Fruit fly (Drosophila melanogaster) whole organism, embryonic: Measurements from ENCODE around the gene Pc.

Source experiments
- Abd-B ChIP-seq: fragments of 200-800 bp; sonication (Bioruptor generic); optimal IDR thresholded peaks from 2 replicates; lab custom pipeline; 2018; ENCODE audit warnings: missing biosample characterization, mild to moderate bottlenecking, missing genetic modification characterization, moderate library complexity
- BtbVII ChIP-seq: fragments of 200-800 bp; sonication (Bioruptor generic); optimal IDR thresholded peaks from 3 replicates; lab custom pipeline; 2017; ENCODE audit warnings: missing biosample characterization, mild to moderate bottlenecking, missing genetic modification characterization
- CG10979 ChIP-seq: fragments of 200-800 bp; sonication (Bioruptor generic); optimal IDR thresholded peaks from 2 replicates; lab custom pipeline; 2018; ENCODE audit warnings: missing biosample characterization, mild to moderate bottlenecking, missing genetic modification characterization, moderate library complexity
- CG11456 ChIP-seq: fragments of 200-800 bp; sonication (Bioruptor generic); IDR thresholded peaks from 3 replicates; pipeline ENCODE4 v1.3.6; 2022; ENCODE audit warnings: missing biosample characterization, missing genetic modification characterization
- CG11504 ChIP-seq: fragments of 200-800 bp; sonication (Bioruptor generic); optimal IDR thresholded peaks from 3 replicates; lab custom pipeline; 2019; ENCODE audit warnings: missing biosample characterization, mild to moderate bottlenecking, missing genetic modification characterization, moderate library complexity
- CG11723 ChIP-seq: fragments of 200-800 bp; sonication (Bioruptor generic); optimal IDR thresholded peaks from 2 replicates; lab custom pipeline; 2017; ENCODE audit warnings: missing biosample characterization, mild to moderate bottlenecking, missing genetic modification characterization
- CG12236 ChIP-seq: fragments of 200-800 bp; sonication (Bioruptor generic); optimal IDR thresholded peaks from 2 replicates; lab custom pipeline; 2016; ENCODE audit warnings: missing biosample characterization, missing genetic modification characterization
- CG12769 ChIP-seq: fragments of 200-800 bp; sonication (Bioruptor generic); optimal IDR thresholded peaks from 2 replicates; lab custom pipeline; 2019; ENCODE audit warnings: missing biosample characterization, mild to moderate bottlenecking, missing genetic modification characterization, moderate library complexity
- CG13296 ChIP-seq: fragments of 200-800 bp; sonication (Bioruptor generic); optimal IDR thresholded peaks from 3 replicates; lab custom pipeline; 2018; ENCODE audit warnings: missing biosample characterization, mild to moderate bottlenecking, missing genetic modification characterization
- CG16779 ChIP-seq: fragments of 200-800 bp; sonication (Bioruptor generic); IDR thresholded peaks from 2 replicates; pipeline ENCODE4 v1.3.6; 2022; ENCODE audit warnings: missing biosample characterization, missing genetic modification characterization
- CG16813 ChIP-seq: fragments of 200-800 bp; sonication (Bioruptor generic); IDR thresholded peaks from 3 replicates; pipeline ENCODE4 v1.3.6; 2022; ENCODE audit warnings: missing biosample characterization, missing genetic modification characterization; ENCODE audit not compliant: partially characterized antibody
- CG2120 ChIP-seq: fragments of 200-800 bp; sonication (Bioruptor generic); optimal IDR thresholded peaks from 3 replicates; lab custom pipeline; 2016; ENCODE audit warnings: missing biosample characterization, missing genetic modification characterization
- CG31224 ChIP-seq: fragments of 200-800 bp; sonication (Bioruptor generic); IDR thresholded peaks from 2 replicates; pipeline ENCODE4 v1.3.6; 2022; ENCODE audit warnings: missing biosample characterization, missing genetic modification characterization
- CG32772 ChIP-seq: fragments of 200-800 bp; sonication (Bioruptor generic); IDR thresholded peaks from 2 replicates; pipeline ENCODE4 v1.3.6; 2022; ENCODE audit warnings: missing biosample characterization, missing genetic modification characterization
- CG34376 ChIP-seq: fragments of 200-800 bp; sonication (Bioruptor generic); optimal IDR thresholded peaks from 2 replicates; lab custom pipeline; 2018; ENCODE audit warnings: missing biosample characterization, mild to moderate bottlenecking, missing genetic modification characterization
- CG34422 ChIP-seq: fragments of 200-800 bp; sonication (Bioruptor generic); IDR thresholded peaks from 3 replicates; pipeline ENCODE4 v1.3.6; 2022; ENCODE audit warnings: missing biosample characterization, missing genetic modification characterization
- CG4707 ChIP-seq: fragments of 200-800 bp; sonication (Bioruptor generic); optimal IDR thresholded peaks from 2 replicates; lab custom pipeline; 2018; ENCODE audit warnings: missing biosample characterization, mild to moderate bottlenecking, missing genetic modification characterization, moderate library complexity
- CG5180 ChIP-seq: fragments of 200-800 bp; sonication (Bioruptor generic); optimal IDR thresholded peaks from 3 replicates; lab custom pipeline; 2017; ENCODE audit warnings: missing biosample characterization, missing genetic modification characterization, mild to moderate bottlenecking, moderate library complexity, missing genetic modification reagents
- CG6689 ChIP-seq: fragments of 200-800 bp; sonication (Bioruptor generic); IDR thresholded peaks from 2 replicates; pipeline ENCODE4 v1.3.6; 2022; ENCODE audit warnings: missing biosample characterization, missing genetic modification characterization
- CG6765 ChIP-seq: fragments of 200-800 bp; sonication (Bioruptor generic); optimal IDR thresholded peaks from 3 replicates; lab custom pipeline; 2017; ENCODE audit warnings: missing biosample characterization, mild to moderate bottlenecking, missing genetic modification characterization
- CG7839 ChIP-seq: fragments of 200-800 bp; sonication (Bioruptor generic); optimal IDR thresholded peaks from 3 replicates; lab custom pipeline; 2018; ENCODE audit warnings: missing biosample characterization, mild to moderate bottlenecking, missing genetic modification characterization, moderate library complexity
- E2f2 ChIP-seq: fragments of 200-800 bp; sonication (Bioruptor generic); IDR thresholded peaks from 2 replicates; pipeline ENCODE4 v1.3.6; 2022; ENCODE audit warnings: missing biosample characterization, missing genetic modification characterization
- Hr39 ChIP-seq: fragments of >200 bp; optimal IDR thresholded peaks from 2 replicates; lab custom pipeline; 2017
- MTF-1 ChIP-seq: fragments of 200-800 bp; sonication (Bioruptor generic); optimal IDR thresholded peaks from 2 replicates; lab custom pipeline; 2018; ENCODE audit warnings: missing biosample characterization, mild to moderate bottlenecking, missing genetic modification characterization, borderline replicate concordance
- NfI ChIP-seq: fragments of 200-800 bp; sonication (Bioruptor generic); optimal IDR thresholded peaks from 3 replicates; lab custom pipeline; 2018; ENCODE audit warnings: missing biosample characterization, mild to moderate bottlenecking, missing genetic modification characterization, moderate library complexity
- Poxn ChIP-seq: fragments of 200-800 bp; sonication (Bioruptor generic); IDR thresholded peaks from 2 replicates; pipeline ENCODE4 v1.3.6; 2022; ENCODE audit warnings: missing biosample characterization, missing genetic modification characterization
- Trl ChIP-seq, 3 experiments: fragments of >200 bp in 2 of 3; fragments of 200-800 bp in 1 of 3; sonication (Bioruptor generic) in 1 of 3; optimal IDR thresholded peaks; 2 replicates in 1 of 3; 3 replicates in 2 of 3; lab custom pipeline; 2016 to 2017; ENCODE audit warnings: missing biosample characterization in 1 of 3, missing genetic modification characterization in 1 of 3
- Usf ChIP-seq: fragments of 200-800 bp; sonication (Bioruptor generic); optimal IDR thresholded peaks from 2 replicates; lab custom pipeline; 2017; ENCODE audit warnings: missing genotype, missing biosample characterization, missing genetic modification characterization
- bcd ChIP-seq: fragments of 200-800 bp; sonication (Bioruptor generic); optimal IDR thresholded peaks from 2 replicates; lab custom pipeline; 2017; ENCODE audit warnings: missing biosample characterization, mild to moderate bottlenecking, missing genetic modification characterization
- crc ChIP-seq: fragments of 200-800 bp; sonication (Bioruptor generic); optimal IDR thresholded peaks from 2 replicates; lab custom pipeline; 2016; ENCODE audit warnings: missing biosample characterization, missing genetic modification characterization
- crp ChIP-seq, 2 experiments: fragments of 200-800 bp; sonication (Bioruptor generic); optimal IDR thresholded peaks; 2 replicates in 1 of 2; 3 replicates in 1 of 2; lab custom pipeline; 2017; ENCODE audit warnings: missing biosample characterization in 2 of 2, missing genetic modification characterization in 2 of 2, mild to moderate bottlenecking in 1 of 2, moderate library complexity in 1 of 2
- da ChIP-seq: fragments of 200-800 bp; sonication (Bioruptor generic); optimal IDR thresholded peaks from 2 replicates; lab custom pipeline; 2016; ENCODE audit warnings: missing biosample characterization, missing genetic modification characterization
- dati ChIP-seq: fragments of 200-800 bp; sonication (Bioruptor generic); IDR thresholded peaks from 2 replicates; pipeline ENCODE4 v1.3.6; 2022; ENCODE audit warnings: missing biosample characterization, missing genetic modification characterization
- dysf ChIP-seq: fragments of 200-800 bp; sonication (Bioruptor generic); IDR thresholded peaks from 3 replicates; pipeline ENCODE4 v1.3.6; 2022; ENCODE audit warnings: missing biosample characterization, missing genetic modification characterization
- exex ChIP-seq: fragments of 200-800 bp; sonication (Bioruptor generic); optimal IDR thresholded peaks from 4 replicates; lab custom pipeline; 2018; ENCODE audit warnings: missing biosample characterization, mild to moderate bottlenecking, missing genetic modification characterization, moderate library complexity
- fru ChIP-seq: fragments of >200 bp; optimal IDR thresholded peaks from 2 replicates; lab custom pipeline; 2017
- gfzf ChIP-seq: fragments of 200-800 bp; sonication (Bioruptor generic); optimal IDR thresholded peaks from 2 replicates; lab custom pipeline; 2016; ENCODE audit warnings: missing biosample characterization, mild to moderate bottlenecking, missing genetic modification characterization, moderate library complexity
- grau ChIP-seq: fragments of 200-800 bp; optimal IDR thresholded peaks from 3 replicates; lab custom pipeline; 2019; ENCODE audit warnings: missing biosample characterization, mild to moderate bottlenecking, missing genetic modification characterization, moderate library complexity
- gt ChIP-seq: fragments of 200-800 bp; sonication (Bioruptor generic); IDR thresholded peaks from 2 replicates; pipeline ENCODE4 v1.3.6; 2022; ENCODE audit warnings: missing biosample characterization, missing genetic modification characterization
- ken ChIP-seq: fragments of 200-800 bp; sonication (Bioruptor generic); IDR thresholded peaks from 3 replicates; pipeline ENCODE4 v1.3.6; 2022; ENCODE audit warnings: missing biosample characterization, missing genetic modification characterization
- lbe ChIP-seq: fragments of 200-800 bp; sonication (Bioruptor generic); optimal IDR thresholded peaks from 2 replicates; lab custom pipeline; 2016; ENCODE audit warnings: missing biosample characterization, mild to moderate bottlenecking, missing genetic modification characterization
- nau ChIP-seq: fragments of 200-800 bp; sonication (Bioruptor generic); optimal IDR thresholded peaks from 3 replicates; lab custom pipeline; 2017; ENCODE audit warnings: missing biosample characterization, mild to moderate bottlenecking, missing genetic modification characterization, missing genetic modification reagents
- org-1 ChIP-seq: fragments of 200-800 bp; sonication (Bioruptor generic); optimal IDR thresholded peaks from 2 replicates; lab custom pipeline; 2017; ENCODE audit warnings: missing biosample characterization, missing genetic modification characterization
- pb ChIP-seq: fragments of 200-800 bp; sonication (Bioruptor generic); optimal IDR thresholded peaks from 3 replicates; lab custom pipeline; 2016; ENCODE audit warnings: missing biosample characterization, missing genetic modification characterization
- pfk ChIP-seq: fragments of 200-800 bp; sonication (Bioruptor generic); optimal IDR thresholded peaks from 2 replicates; lab custom pipeline; 2018; ENCODE audit warnings: missing biosample characterization, mild to moderate bottlenecking, missing genetic modification characterization, moderate library complexity
- rib ChIP-seq: fragments of 200-800 bp; sonication (Bioruptor generic); IDR thresholded peaks from 2 replicates; pipeline ENCODE4 v1.3.6; 2022; ENCODE audit warnings: missing biosample characterization, missing genetic modification characterization
- slbo ChIP-seq: fragments of 200-800 bp; sonication (Bioruptor generic); IDR thresholded peaks from 2 replicates; pipeline ENCODE4 v1.3.6; 2022; ENCODE audit warnings: missing biosample characterization, missing genetic modification characterization
- tin ChIP-seq: fragments of 200-800 bp; sonication (Bioruptor generic); optimal IDR thresholded peaks from 3 replicates; lab custom pipeline; 2016; ENCODE audit warnings: missing biosample characterization, missing genetic modification characterization
- trh ChIP-seq: fragments of 200-800 bp; sonication (Bioruptor generic); optimal IDR thresholded peaks from 2 replicates; lab custom pipeline; 2016; ENCODE audit warnings: missing biosample characterization, missing genetic modification characterization

The Pc gene

DNA sequence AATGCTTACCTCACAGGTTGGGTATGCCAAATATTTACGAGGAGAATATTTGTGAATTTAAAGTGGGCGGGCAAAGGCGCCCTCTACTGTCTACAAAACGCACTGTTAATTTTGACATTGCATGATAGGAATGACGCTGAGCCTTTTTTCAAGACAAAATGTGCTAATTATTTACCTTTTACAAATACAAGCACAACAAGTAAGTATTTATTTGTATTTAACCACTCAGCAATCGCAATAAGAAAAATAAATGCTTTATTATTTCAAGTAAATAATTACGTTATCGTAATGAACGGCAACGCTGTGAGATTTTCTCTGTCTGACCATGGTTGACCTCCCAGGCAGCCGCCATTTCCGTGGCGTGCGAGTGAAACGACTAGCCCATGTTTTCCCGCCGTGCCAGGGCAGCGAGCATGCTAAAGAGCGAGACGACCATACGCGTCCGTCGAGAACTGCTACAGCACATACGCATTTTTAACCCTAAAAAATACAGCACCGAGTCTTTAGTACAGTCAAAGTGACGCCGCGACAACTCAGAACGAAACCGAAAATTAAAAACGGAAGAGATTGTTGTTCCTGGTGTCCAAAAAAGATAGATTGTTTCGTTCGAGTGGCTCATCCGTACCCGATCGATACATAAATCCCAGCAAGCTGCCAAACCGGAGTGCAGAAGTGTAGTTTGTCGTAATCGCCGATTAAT is 32.0 kb downstream of the Pc start, which contains the start of the genes CG12974 and pzg (continued):
- TF ChIP-seq NfI (peak; percentile 80), rib (GFP tag; lab: Robert Waterston, UW) (no peak; the same call in 1 of the 2 replicates), CG16779 (GFP tag; lab: Robert Waterston, UW) (no peak), Hr39 (lab: Kevin White, UChicago) (no peak), CG12236 (GFP tag; lab: Kevin White, UChicago) (peak; percentile 48), trh (peak; percentile 41), CG10979 (tag; lab: Kevin White, UChicago) (peak; percentile 93), exex (tag; lab: Kevin White, UChicago) (no peak), MTF-1 (GFP tag; lab: Kevin White, UChicago) (peak; percentile 35), slbo (peak; percentile 88), pb (GFP tag; lab: Kevin White, UChicago) (peak; percentile 39), org-1 (GFP tag; lab: Kevin White, UChicago) (peak; percentile 21), dati (GFP tag; lab: Robert Waterston, UW) (peak; percentile 40; the same call in 1 of the 2 replicates), Trl (optimal IDR thresholded peaks at IDR 0.05; lab: Kevin White, UChicago) (no peak), Trl (GFP tag; optimal IDR thresholded peaks at IDR 0.05; lab: Kevin White, UChicago) (peak; percentile 78), crc (GFP tag; lab: Kevin White, UChicago) (no peak), CG6765 (GFP tag; lab: Kevin White, UChicago) (peak; percentile 65), Abd-B (GFP tag; lab: Kevin White, UChicago) (peak; percentile 88), CG13296 (GFP tag; lab: Kevin White, UChicago) (peak; percentile 50), da (GFP tag; lab: Kevin White, UChicago) (peak; percentile 55), pfk (peak; percentile 45), CG12769 (tag; lab: Kevin White, UChicago) (peak; percentile 61), CG11456 (peak; percentile 83), CG34376 (no peak), CG6689 (GFP tag; lab: Robert Waterston, UW) (peak; percentile 59), CG2120 (peak; percentile 85), ken (GFP tag; lab: Robert Waterston, UW) (peak; percentile 90), lbe (GFP tag; lab: Kevin White, UChicago) (peak; percentile 15), CG31224 (GFP tag; lab: Robert Waterston, UW) (peak; percentile 48; the same call in 1 of the 2 replicates), gt (GFP tag; lab: Robert Waterston, UW) (peak; percentile 85), gfzf (GFP tag; lab: Kevin White, UChicago) (peak; percentile 70), CG32772 (GFP tag; lab: Robert Waterston, UW) (peak; percentile 87), nau (GFP tag; lab: Kevin White, UChicago) (no peak), dysf (GFP tag; lab: Robert Waterston, UW) (peak; percentile 93), CG7839 (tag; lab: Kevin White, UChicago) (peak; percentile 70), fru (lab: Kevin White, UChicago) (no peak), CG16813 (GFP tag; lab: Robert Waterston, UW) (peak; percentile 77), crp (GFP tag; optimal IDR thresholded peaks at IDR 0.05; lab: Kevin White, UChicago) (peak in 1 of 2 experiments; percentile 64), Usf (GFP tag; lab: Kevin White, UChicago) (peak; percentile 61), tin (GFP tag; lab: Kevin White, UChicago) (peak; percentile 64), CG11723 (peak; percentile 8), Poxn (GFP tag; lab: Robert Waterston, UW) (0 out of 2 replicates have a peak, but pooled peaks have one; percentile 37), CG4707 (GFP tag; lab: Kevin White, UChicago) (peak; percentile 10), BtbVII (GFP tag; lab: Kevin White, UChicago) (peak; percentile 27), CG34422 (peak; percentile 91), CG5180 (GFP tag; lab: Kevin White, UChicago) (no peak), CG11504 (tag; lab: Kevin White, UChicago) (peak; percentile 74), bcd (GFP tag; lab: Kevin White, UChicago) (peak; percentile 87), E2f2 (peak; percentile 94), grau (tag; lab: Kevin White, UChicago) (peak; percentile 78)
